Worm (Caenorhabditis elegans): ENCODE measurements around the gene Y22F5A.11.
A peak's percentile ranks its signal among the peaks of the same experiment; 100 is the strongest.

Gene Y22F5A.11

ce11 chrV:10260460-10260859, 15.0 kb downstream of the Y22F5A.11 start, which contains the start of gene sri-18:
TSS of gene sri-18 (minus strand) at chrV:10260560.
- TF ChIP-seq madf-9 (GFP tag; conservative IDR thresholded peaks at IDR 0.05) (no peak), nhr-102 (tag; optimal IDR thresholded peaks at IDR 0.05) (no peak), zag-1 (tag; optimal IDR thresholded peaks at IDR 0.05) (no peak), dpl-1 (GFP tag; optimal IDR thresholded peaks at IDR 0.05) (no peak), Y48G9A.11 (GFP tag; IDR thresholded peaks at IDR 0.05) (no peak), mep-1 (tag; optimal IDR thresholded peaks at IDR 0.05) (no peak), egl-43 (GFP tag; IDR thresholded peaks at IDR 0.05) (no peak), nhr-25 (tag; optimal IDR thresholded peaks at IDR 0.05; ENCODE audit: borderline replicate concordance, insufficient read depth) (no peak), lin-38 (GFP tag; IDR thresholded peaks at IDR 0.05) (no peak), hlh-11 (tag; optimal IDR thresholded peaks at IDR 0.05) (no peak), hlh-30 (tag; optimal IDR thresholded peaks at IDR 0.05; ENCODE audit: insufficient read depth) (no peak), gei-8 (GFP tag; optimal IDR thresholded peaks at IDR 0.05) (no peak), ZK546.5 (tag; optimal IDR thresholded peaks at IDR 0.05) (no peak), Y75B8A.6 (GFP tag; IDR thresholded peaks at IDR 0.05) (no peak), lir-3 (tag; optimal IDR thresholded peaks at IDR 0.05) (no peak), D1046.2 (GFP tag; IDR thresholded peaks at IDR 0.05) (no peak), T20F7.1 (GFP tag; optimal IDR thresholded peaks at IDR 0.05) (no peak), Y105C5A.15 (GFP tag; IDR thresholded peaks at IDR 0.05) (no peak), tra-1 (GFP tag; IDR thresholded peaks at IDR 0.05) (no peak)

- peak; percentile 80 for TF ChIP-seq nhr-28 (tag; optimal IDR thresholded peaks at IDR 0.05)
- TF ChIP-seq mdt-29 (GFP tag; IDR thresholded peaks at IDR 0.05), result no peak
- no peak for TF ChIP-seq nhr-102 (tag; optimal IDR thresholded peaks at IDR 0.05)
- no peak for TF ChIP-seq daf-16 (GFP tag; optimal IDR thresholded peaks at IDR 0.05)
- peak; percentile 89 for TF ChIP-seq daf-16 (tag; optimal IDR thresholded peaks at IDR 0.05)
- no peak for TF ChIP-seq arid-1 (GFP tag; conservative IDR thresholded peaks at IDR 0.05)
- TF ChIP-seq dve-1 (tag; optimal IDR thresholded peaks at IDR 0.05; ENCODE audit: insufficient read depth), result peak; percentile 64
- TF ChIP-seq hlh-11 (tag; optimal IDR thresholded peaks at IDR 0.05), result peak; percentile 75
- TF ChIP-seq pha-4 (GFP tag; IDR thresholded peaks at IDR 0.05), result no peak
- peak; percentile 14 for TF ChIP-seq pha-4 (tag; optimal IDR thresholded peaks at IDR 0.05)
- peak; percentile 73 for TF ChIP-seq nhr-77 (tag; optimal IDR thresholded peaks at IDR 0.05)
- peak; percentile 91 for TF ChIP-seq dmd-6 (GFP tag; IDR thresholded peaks at IDR 0.05)
- TF ChIP-seq php-3 (GFP tag; IDR thresholded peaks at IDR 0.05), result peak; percentile 63
- peak; percentile 75 for TF ChIP-seq hlh-30 (tag; optimal IDR thresholded peaks at IDR 0.05; ENCODE audit: insufficient read depth)
- peak; percentile 86 for TF ChIP-seq pqm-1 (tag; optimal IDR thresholded peaks at IDR 0.05)
- peak; percentile 52 for TF ChIP-seq mxl-3 (GFP tag; optimal IDR thresholded peaks at IDR 0.05)
- TF ChIP-seq jun-1 (tag; optimal IDR thresholded peaks at IDR 0.05), result no peak
- TF ChIP-seq mes-2 (tag; optimal IDR thresholded peaks at IDR 0.05; ENCODE audit: poor library complexity, severe bottlenecking), result peak; percentile 33
- no peak for TF ChIP-seq zag-1 (tag; optimal IDR thresholded peaks at IDR 0.05)
- no peak for TF ChIP-seq snpc-1.2 (GFP tag; IDR thresholded peaks at IDR 0.05)
These were observed 19.4 kb downstream of the Y22F5A.11 start, which contains the start of gene nhr-232 for ce11 chrV:10256050-10256449. TSS of gene nhr-232 (plus strand) at chrV:10256170.

- TF ChIP-seq aha-1 (tag) (no peak), daf-16 (GFP tag; optimal IDR thresholded peaks at IDR 0.05) (no peak), daf-16 (tag; optimal IDR thresholded peaks at IDR 0.05) (peak; percentile 64), unc-62 (GFP tag; optimal IDR thresholded peaks at IDR 0.05 in 1 of 2) (no peak), unc-62 (tag; optimal IDR thresholded peaks at IDR 0.05) (no peak), nhr-28 (tag; optimal IDR thresholded peaks at IDR 0.05) (peak; percentile 37), D1046.2 (GFP tag; IDR thresholded peaks at IDR 0.05) (no peak), ama-1 (optimal IDR thresholded peaks at IDR 0.05) (peak; percentile 59), daf-12 (tag; optimal IDR thresholded peaks at IDR 0.05) (no peak), pha-4 (GFP tag; IDR thresholded peaks at IDR 0.05) (no peak), pha-4 (tag; optimal IDR thresholded peaks at IDR 0.05) (peak; percentile 68), dve-1 (tag; optimal IDR thresholded peaks at IDR 0.05; ENCODE audit: insufficient read depth) (peak; percentile 58), pqm-1 (tag; optimal IDR thresholded peaks at IDR 0.05) (peak; percentile 12), ceh-44 (GFP tag; IDR thresholded peaks at IDR 0.05) (no peak), arid-1 (GFP tag; conservative IDR thresholded peaks at IDR 0.05) (no peak), zip-2 (tag; optimal IDR thresholded peaks at IDR 0.05) (peak; percentile 94)
These were observed 20.4 kb downstream of the Y22F5A.11 start, which contains the start of gene rop-1 for ce11 chrV:10255005-10255472. TSS of gene rop-1 (minus strand) at chrV:10255055.

Data from whole organism, L4 larva.